Fruit fly (Drosophila melanogaster) whole organism, embryonic: ENCODE data around the gene CG32271.

Source experiments
- BtbVII ChIP-seq: fragments of 200-800 bp; sonication (Bioruptor generic); optimal IDR thresholded peaks from 3 replicates; lab custom pipeline; 2017; ENCODE audit warnings: missing biosample characterization, mild to moderate bottlenecking, missing genetic modification characterization
- C15 ChIP-seq: fragments of 200-800 bp; sonication (Bioruptor generic); IDR thresholded peaks from 3 replicates; pipeline ENCODE4 v1.3.6; 2022; ENCODE audit warnings: missing biosample characterization, missing genetic modification characterization
- CG10543 ChIP-seq: fragments of 200-800 bp; sonication (Bioruptor generic); optimal IDR thresholded peaks from 3 replicates; lab custom pipeline; 2017; ENCODE audit warnings: missing biosample characterization, mild to moderate bottlenecking, missing genetic modification characterization, moderate library complexity
- CG11504 ChIP-seq: fragments of 200-800 bp; sonication (Bioruptor generic); optimal IDR thresholded peaks from 3 replicates; lab custom pipeline; 2019; ENCODE audit warnings: missing biosample characterization, mild to moderate bottlenecking, missing genetic modification characterization, moderate library complexity
- CG11695 ChIP-seq: fragments of 200-800 bp; sonication (Bioruptor generic); IDR thresholded peaks from 3 replicates; pipeline ENCODE4 v1.3.6; 2022; ENCODE audit warnings: missing biosample characterization, missing genetic modification characterization
- CG12219 ChIP-seq: fragments of 200-800 bp; sonication (Bioruptor generic); optimal IDR thresholded peaks from 3 replicates; lab custom pipeline; 2018; ENCODE audit warnings: missing biosample characterization, mild to moderate bottlenecking, missing genetic modification characterization
- CG14050 ChIP-seq: fragments of 200-800 bp; sonication (Bioruptor generic); IDR thresholded peaks from 3 replicates; pipeline ENCODE4 v1.3.6; 2022; ENCODE audit warnings: missing biosample characterization, missing genetic modification characterization
- CG14710 ChIP-seq: fragments of 200-800 bp; sonication (Bioruptor generic); optimal IDR thresholded peaks from 3 replicates; lab custom pipeline; 2019; ENCODE audit warnings: missing biosample characterization, mild to moderate bottlenecking, missing genetic modification characterization, moderate library complexity
- CG2199 ChIP-seq: fragments of 200-800 bp; sonication (Bioruptor generic); IDR thresholded peaks from 3 replicates; pipeline ENCODE4 v1.3.6; 2022; ENCODE audit warnings: missing biosample characterization, missing genetic modification characterization
- CG2712 ChIP-seq: fragments of 200-800 bp; optimal IDR thresholded peaks from 3 replicates; lab custom pipeline; 2019; ENCODE audit warnings: missing biosample characterization, mild to moderate bottlenecking, missing genetic modification characterization, moderate library complexity
- CG33557 ChIP-seq: fragments of 200-800 bp; sonication (Bioruptor generic); optimal IDR thresholded peaks from 2 replicates; lab custom pipeline; 2019; ENCODE audit warnings: missing biosample characterization, mild to moderate bottlenecking, missing genetic modification characterization, moderate library complexity
- CG4617 ChIP-seq: fragments of 200-800 bp; sonication (Bioruptor generic); optimal IDR thresholded peaks from 3 replicates; lab custom pipeline; 2016; ENCODE audit warnings: missing biosample characterization, missing genetic modification characterization, borderline replicate concordance
- CG5245 ChIP-seq: fragments of 200-800 bp; sonication (Bioruptor generic); optimal IDR thresholded peaks from 3 replicates; lab custom pipeline; 2016; ENCODE audit warnings: missing biosample characterization, missing genetic modification characterization
- CG6654 ChIP-seq: fragments of 200-800 bp; sonication (Bioruptor generic); optimal IDR thresholded peaks from 2 replicates; lab custom pipeline; 2017; ENCODE audit warnings: missing biosample characterization, mild to moderate bottlenecking, missing genetic modification characterization
- CG7987 ChIP-seq: fragments of 200-800 bp; sonication (Bioruptor generic); optimal IDR thresholded peaks from 2 replicates; lab custom pipeline; 2018; ENCODE audit warnings: missing biosample characterization, mild to moderate bottlenecking, missing genetic modification characterization, moderate library complexity
- D ChIP-seq, 2 experiments: fragments of 200-800 bp in 1 of 2; fragments of >200 bp in 1 of 2; sonication (Bioruptor generic) in 1 of 2; optimal IDR thresholded peaks; 2 replicates in 1 of 2; 3 replicates in 1 of 2; lab custom pipeline; 2017; ENCODE audit warnings: mild to moderate bottlenecking in 1 of 2, missing biosample characterization in 1 of 2, missing genetic modification characterization in 1 of 2, missing genetic modification reagents in 1 of 2
- Dad ChIP-seq: fragments of 200-800 bp; sonication (Bioruptor generic); optimal IDR thresholded peaks from 3 replicates; lab custom pipeline; 2016; ENCODE audit warnings: missing biosample characterization, missing genetic modification characterization
- Dfd ChIP-seq, 2 experiments: fragments of >200 bp; optimal IDR thresholded peaks; 2 replicates each; lab custom pipeline; 2017; ENCODE audit warnings: missing biosample characterization in 2 of 2, missing genetic modification characterization in 2 of 2
- Doc2 ChIP-seq: fragments of 200-800 bp; sonication (Bioruptor generic); IDR thresholded peaks from 2 replicates; pipeline ENCODE4 v1.3.6; 2022; ENCODE audit warnings: missing biosample characterization, missing genetic modification characterization
- Doc3 ChIP-seq: fragments of 200-800 bp; sonication (Bioruptor generic); IDR thresholded peaks from 3 replicates; pipeline ENCODE4 v1.3.6; 2022; ENCODE audit warnings: missing biosample characterization, missing genetic modification characterization; ENCODE audit not compliant: partially characterized antibody
- Eip74EF ChIP-seq, 2 experiments: fragments of 200-800 bp in 1 of 2; fragments of >200 bp in 1 of 2; sonication (Bioruptor generic) in 1 of 2; optimal IDR thresholded peaks; 2 replicates each; lab custom pipeline; 2017 to 2019; ENCODE audit warnings: missing biosample characterization in 2 of 2, missing genetic modification characterization in 2 of 2, mild to moderate bottlenecking in 1 of 2, moderate library complexity in 1 of 2
- HLH3B ChIP-seq: fragments of 200-800 bp; sonication (Bioruptor generic); IDR thresholded peaks from 2 replicates; pipeline ENCODE4 v1.3.6; 2022; ENCODE audit warnings: missing biosample characterization, missing genetic modification characterization
- HLH4C ChIP-seq: fragments of 200-800 bp; sonication (Bioruptor generic); IDR thresholded peaks from 3 replicates; pipeline ENCODE4 v1.3.6; 2022; ENCODE audit warnings: missing biosample characterization, missing genetic modification characterization; ENCODE audit not compliant: partially characterized antibody
- Lim3 ChIP-seq: fragments of 200-800 bp; sonication (Bioruptor generic); IDR thresholded peaks from 2 replicates; pipeline ENCODE4 v1.3.6; 2022; ENCODE audit warnings: missing biosample characterization, missing genetic modification characterization
- MTF-1 ChIP-seq: fragments of 200-800 bp; sonication (Bioruptor generic); optimal IDR thresholded peaks from 2 replicates; lab custom pipeline; 2018; ENCODE audit warnings: missing biosample characterization, mild to moderate bottlenecking, missing genetic modification characterization, borderline replicate concordance
- Med ChIP-seq: fragments of 200-800 bp; sonication (Bioruptor generic); peaks from one replicate; lab custom pipeline; 2016; ENCODE audit warnings: missing biosample characterization, missing genetic modification characterization, mild to moderate bottlenecking, inconsistent platforms, moderate library complexity
- Meics ChIP-seq: fragments of 200-800 bp; sonication (Bioruptor generic); optimal IDR thresholded peaks from 2 replicates; lab custom pipeline; 2017; ENCODE audit warnings: missing biosample characterization, mild to moderate bottlenecking, missing genetic modification characterization
- Mes4 ChIP-seq: fragments of 200-800 bp; sonication (Bioruptor generic); optimal IDR thresholded peaks from 2 replicates; lab custom pipeline; 2016; ENCODE audit warnings: missing biosample characterization, missing genetic modification characterization
- Nf-YC ChIP-seq: fragments of 200-800 bp; optimal IDR thresholded peaks from 3 replicates; lab custom pipeline; 2019; ENCODE audit warnings: missing biosample characterization, mild to moderate bottlenecking, missing genetic modification characterization, moderate library complexity
- Rfx ChIP-seq: fragments of 200-800 bp; sonication (Bioruptor generic); IDR thresholded peaks from 2 replicates; pipeline ENCODE4 v1.3.6; 2022; ENCODE audit warnings: missing biosample characterization, missing genetic modification characterization
- Sox100B ChIP-seq: fragments of 200-800 bp; sonication (Bioruptor generic); optimal IDR thresholded peaks from 3 replicates; lab custom pipeline; 2018; ENCODE audit warnings: missing biosample characterization, mild to moderate bottlenecking, missing genetic modification characterization
- Sry-δ ChIP-seq: fragments of 200-800 bp; sonication (Bioruptor generic); optimal IDR thresholded peaks from 2 replicates; lab custom pipeline; 2016; ENCODE audit warnings: missing biosample characterization, missing genetic modification characterization
- ab ChIP-seq: fragments of 200-800 bp; sonication (Bioruptor generic); optimal IDR thresholded peaks from 2 replicates; lab custom pipeline; 2016; ENCODE audit warnings: missing biosample characterization, missing genetic modification characterization
- ac ChIP-seq: fragments of 200-800 bp; sonication (Bioruptor generic); optimal IDR thresholded peaks from 3 replicates; lab custom pipeline; 2017; ENCODE audit warnings: missing biosample characterization, mild to moderate bottlenecking, missing genetic modification characterization
- cas ChIP-seq: fragments of 200-800 bp; sonication (Bioruptor generic); IDR thresholded peaks from 2 replicates; pipeline ENCODE4 v1.3.6; 2022; ENCODE audit warnings: missing biosample characterization, missing genetic modification characterization
- chm ChIP-seq: fragments of 200-800 bp; sonication (Bioruptor generic); IDR thresholded peaks from 2 replicates; pipeline ENCODE4 v1.3.6; 2022; ENCODE audit warnings: missing biosample characterization, missing genetic modification characterization
- insv ChIP-seq, 2 experiments: fragments of 200-800 bp; sonication (Bioruptor generic); optimal IDR thresholded peaks; 3 replicates each; lab custom pipeline; 2016 to 2018; ENCODE audit warnings: missing biosample characterization in 2 of 2, missing genetic modification characterization in 2 of 2
- jing ChIP-seq: fragments of 200-800 bp; sonication (Bioruptor generic); optimal IDR thresholded peaks from 2 replicates; lab custom pipeline; 2018; ENCODE audit warnings: missing biosample characterization, mild to moderate bottlenecking, missing genetic modification characterization
- peb ChIP-seq: fragments of 200-800 bp; sonication (Bioruptor generic); IDR thresholded peaks from 2 replicates; pipeline ENCODE4 v1.3.6; 2022; ENCODE audit warnings: missing biosample characterization, missing genetic modification characterization
- pzg ChIP-seq: fragments of 200-800 bp; sonication (Bioruptor generic); optimal IDR thresholded peaks from 3 replicates; lab custom pipeline; 2018; ENCODE audit warnings: missing biosample characterization, mild to moderate bottlenecking, missing genetic modification characterization, moderate library complexity
- ranshi ChIP-seq: fragments of 200-800 bp; sonication (Bioruptor generic); IDR thresholded peaks from 2 replicates; pipeline ENCODE4 v1.3.6; 2022; ENCODE audit warnings: missing biosample characterization, missing genetic modification characterization
- repo ChIP-seq: fragments of 200-800 bp; sonication (Bioruptor generic); optimal IDR thresholded peaks from 2 replicates; lab custom pipeline; 2016; ENCODE audit warnings: missing biosample characterization, missing genetic modification characterization
- seq ChIP-seq: fragments of 200-800 bp; sonication (Bioruptor generic); IDR thresholded peaks from 2 replicates; pipeline ENCODE4 v1.3.6; 2022; ENCODE audit warnings: missing biosample characterization, missing genetic modification characterization
- shn ChIP-seq: fragments of 200-800 bp; sonication (Bioruptor generic); optimal IDR thresholded peaks from 3 replicates; lab custom pipeline; 2016; ENCODE audit warnings: missing biosample characterization, missing genetic modification characterization
- sug ChIP-seq: fragments of 200-800 bp; optimal IDR thresholded peaks from 2 replicates; lab custom pipeline; 2019; ENCODE audit warnings: missing biosample characterization, mild to moderate bottlenecking, missing genetic modification characterization, moderate library complexity
- tll ChIP-seq, 2 experiments: fragments of 200-800 bp in 1 of 2; fragments of >200 bp in 1 of 2; sonication (Bioruptor generic) in 1 of 2; optimal IDR thresholded peaks; 2 replicates each; lab custom pipeline; 2017 to 2019; ENCODE audit warnings: missing biosample characterization in 2 of 2, missing genetic modification characterization in 2 of 2, mild to moderate bottlenecking in 1 of 2, moderate library complexity in 1 of 2
- vvl ChIP-seq: fragments of 200-800 bp; sonication (Bioruptor generic); IDR thresholded peaks from 2 replicates; pipeline ENCODE4 v1.3.6; 2022; ENCODE audit warnings: missing biosample characterization, missing genetic modification characterization

The CG32271 gene

dm6 chr3L:3198447-3199402, 4.2 kb downstream of the CG32271 start, which contains the start of the genes CG32276 and gry (continued):
- peak; percentile 91 for TF ChIP-seq CG14710 (tag; lab: Kevin White, UChicago)
- TF ChIP-seq Sry-δ (GFP tag; lab: Kevin White, UChicago) = peak; percentile 77
- no peak for TF ChIP-seq sug (tag; lab: Kevin White, UChicago)
- no peak for TF ChIP-seq Eip74EF (GFP tag; optimal IDR thresholded peaks at IDR 0.05; lab: Kevin White, UChicago)
- TF ChIP-seq MTF-1 (GFP tag; lab: Kevin White, UChicago) = peak; percentile 42
- no peak for TF ChIP-seq Sox100B (GFP tag; lab: Kevin White, UChicago)
- TF ChIP-seq Mes4 (GFP tag; lab: Kevin White, UChicago) = peak; percentile 80
- peak; percentile 27 for TF ChIP-seq D (optimal IDR thresholded peaks at IDR 0.05; lab: Kevin White, UChicago)
- peak; percentile 48 for TF ChIP-seq D (GFP tag; optimal IDR thresholded peaks at IDR 0.05; lab: Kevin White, UChicago)
- no peak for TF ChIP-seq CG6654 (GFP tag; lab: Kevin White, UChicago)
- peak; percentile 44 for TF ChIP-seq ranshi (GFP tag; lab: Robert Waterston, UW)
- peak; percentile 73 for TF ChIP-seq CG11695
- peak; percentile 85 for TF ChIP-seq CG2712 (tag; lab: Kevin White, UChicago)
- TF ChIP-seq CG33557 (GFP tag; lab: Kevin White, UChicago) = peak; percentile 54
- peak; percentile 77 for TF ChIP-seq Rfx (GFP tag; lab: Robert Waterston, UW)
- TF ChIP-seq CG7987 (GFP tag; lab: Kevin White, UChicago) = peak; percentile 74
- TF ChIP-seq C15 (GFP tag; lab: Robert Waterston, UW) = no peak
- TF ChIP-seq Nf-YC (tag; lab: Kevin White, UChicago) = no peak
- TF ChIP-seq chm (GFP tag; lab: Robert Waterston, UW) = peak; percentile 74
- TF ChIP-seq CG10543 (GFP tag; lab: Kevin White, UChicago) = peak; percentile 79
- TF ChIP-seq pzg (GFP tag; lab: Kevin White, UChicago) = peak; percentile 93
- no peak for TF ChIP-seq jing
- TF ChIP-seq tll (GFP tag; optimal IDR thresholded peaks at IDR 0.05; lab: Kevin White, UChicago) = peak; percentile 64 to 72
- no peak for TF ChIP-seq peb (GFP tag; lab: Robert Waterston, UW)
- peak; percentile 57 for TF ChIP-seq repo
- peak; percentile 65 for TF ChIP-seq shn (GFP tag; lab: Kevin White, UChicago)
- no peak; the same call in 2 of the 3 replicates for TF ChIP-seq HLH4C (GFP tag; lab: Robert Waterston, UW)
- peak; percentile 35 for TF ChIP-seq BtbVII (GFP tag; lab: Kevin White, UChicago)
- peak; percentile 45; the same call in 1 of the 2 replicates for TF ChIP-seq seq (GFP tag; lab: Robert Waterston, UW)
- no peak for TF ChIP-seq Dfd (GFP tag; optimal IDR thresholded peaks at IDR 0.05; lab: Kevin White, UChicago)
- no peak for TF ChIP-seq Doc3
- TF ChIP-seq CG12219 (GFP tag; lab: Kevin White, UChicago) = peak; percentile 51
- TF ChIP-seq insv (GFP tag; optimal IDR thresholded peaks at IDR 0.05; lab: Kevin White, UChicago) = peak in 1 of 2 experiments; percentile 91
- TF ChIP-seq vvl (GFP tag; lab: Robert Waterston, UW) = peak; percentile 82
- TF ChIP-seq HLH3B (GFP tag; lab: Robert Waterston, UW) = peak; percentile 54
- peak; percentile 78 for TF ChIP-seq Meics (GFP tag; lab: Kevin White, UChicago)
- peak; percentile 54; the same call in 1 of the 2 replicates for TF ChIP-seq cas (GFP tag; lab: Robert Waterston, UW)
- no peak for TF ChIP-seq ac
- TF ChIP-seq CG4617 = peak; percentile 86
- 0 out of 3 replicates have a peak, but pooled peaks have one; percentile 32 for TF ChIP-seq CG2199 (GFP tag; lab: Robert Waterston, UW)
- TF ChIP-seq Doc2 (GFP tag; lab: Robert Waterston, UW) = no peak
- no peak for TF ChIP-seq Lim3 (GFP tag; lab: Robert Waterston, UW)
- TF ChIP-seq ab (GFP tag; lab: Kevin White, UChicago) = peak; percentile 52
- TF ChIP-seq Med (GFP tag; lab: Kevin White, UChicago) = peak; percentile 97
- TF ChIP-seq Dad = peak; percentile 68
- TF ChIP-seq CG11504 (tag; lab: Kevin White, UChicago) = no peak
- TF ChIP-seq CG5245 = peak; percentile 70
- TF ChIP-seq CG14050 (GFP tag; lab: Robert Waterston, UW) = peak; percentile 23; the same call in 1 of the 3 replicates
